Fruit fly (Drosophila melanogaster) whole organism, embryonic: ENCODE measurements around the gene CG16717.

Experiments
- Abd-B ChIP-seq: fragments of 200-800 bp; sonication (Bioruptor generic); optimal IDR thresholded peaks from 2 replicates; lab custom pipeline; 2018; ENCODE audit warnings: missing biosample characterization, mild to moderate bottlenecking, missing genetic modification characterization, moderate library complexity
- Ada2b ChIP-seq: fragments of 200-800 bp; sonication (Bioruptor generic); IDR thresholded peaks from 2 replicates; pipeline ENCODE4 v1.3.6; 2022; ENCODE audit warnings: missing biosample characterization, missing genetic modification characterization
- Atf-2 ChIP-seq: fragments of 200-800 bp; sonication (Bioruptor generic); optimal IDR thresholded peaks from 2 replicates; lab custom pipeline; 2016; ENCODE audit warnings: missing biosample characterization, missing genetic modification characterization
- Blimp-1 ChIP-seq: fragments of 200-800 bp; sonication (Bioruptor generic); optimal IDR thresholded peaks from 3 replicates; lab custom pipeline; 2018; ENCODE audit warnings: missing biosample characterization, missing genetic modification characterization, mild to moderate bottlenecking, moderate library complexity, missing genetic modification reagents
- CG10147 ChIP-seq: fragments of 200-800 bp; sonication (Bioruptor generic); optimal IDR thresholded peaks from 2 replicates; lab custom pipeline; 2019; ENCODE audit warnings: missing biosample characterization, mild to moderate bottlenecking, missing genetic modification characterization, moderate library complexity
- CG1024 ChIP-seq: fragments of 200-800 bp; sonication (Bioruptor generic); IDR thresholded peaks from 2 replicates; pipeline ENCODE4 v1.3.6; 2022; ENCODE audit warnings: missing biosample characterization, missing genetic modification characterization
- CG10321 ChIP-seq: fragments of 200-800 bp; sonication (Bioruptor generic); IDR thresholded peaks from 2 replicates; pipeline ENCODE4 v1.3.6; 2022; ENCODE audit warnings: missing biosample characterization, missing genetic modification characterization
- CG10543 ChIP-seq: fragments of 200-800 bp; sonication (Bioruptor generic); optimal IDR thresholded peaks from 3 replicates; lab custom pipeline; 2017; ENCODE audit warnings: missing biosample characterization, mild to moderate bottlenecking, missing genetic modification characterization, moderate library complexity
- CG11093 ChIP-seq: fragments of 200-800 bp; sonication (Bioruptor generic); IDR thresholded peaks from 3 replicates; pipeline ENCODE4 v1.3.6; 2022; ENCODE audit warnings: missing biosample characterization, missing genetic modification characterization
- CG11504 ChIP-seq: fragments of 200-800 bp; sonication (Bioruptor generic); optimal IDR thresholded peaks from 3 replicates; lab custom pipeline; 2019; ENCODE audit warnings: missing biosample characterization, mild to moderate bottlenecking, missing genetic modification characterization, moderate library complexity
- CG11695 ChIP-seq: fragments of 200-800 bp; sonication (Bioruptor generic); IDR thresholded peaks from 3 replicates; pipeline ENCODE4 v1.3.6; 2022; ENCODE audit warnings: missing biosample characterization, missing genetic modification characterization
- CG12104 ChIP-seq: fragments of 200-800 bp; sonication (Bioruptor generic); optimal IDR thresholded peaks from 3 replicates; lab custom pipeline; 2016; ENCODE audit warnings: missing biosample characterization, missing genetic modification characterization
- CG12219 ChIP-seq: fragments of 200-800 bp; sonication (Bioruptor generic); optimal IDR thresholded peaks from 3 replicates; lab custom pipeline; 2018; ENCODE audit warnings: missing biosample characterization, mild to moderate bottlenecking, missing genetic modification characterization
- CG12769 ChIP-seq: fragments of 200-800 bp; sonication (Bioruptor generic); optimal IDR thresholded peaks from 2 replicates; lab custom pipeline; 2019; ENCODE audit warnings: missing biosample characterization, mild to moderate bottlenecking, missing genetic modification characterization, moderate library complexity
- CG13296 ChIP-seq: fragments of 200-800 bp; sonication (Bioruptor generic); optimal IDR thresholded peaks from 3 replicates; lab custom pipeline; 2018; ENCODE audit warnings: missing biosample characterization, mild to moderate bottlenecking, missing genetic modification characterization
- CG17361 ChIP-seq: fragments of 200-800 bp; sonication (Bioruptor generic); IDR thresholded peaks from 3 replicates; pipeline ENCODE4 v1.3.6; 2022; ENCODE audit warnings: missing biosample characterization, missing genetic modification characterization
- CG17385 ChIP-seq: fragments of 200-800 bp; sonication (Bioruptor generic); optimal IDR thresholded peaks from 3 replicates; lab custom pipeline; 2018; ENCODE audit warnings: missing biosample characterization, mild to moderate bottlenecking, missing genetic modification characterization
- CG18011 ChIP-seq: fragments of 200-800 bp; sonication (Bioruptor generic); optimal IDR thresholded peaks from 2 replicates; lab custom pipeline; 2017; ENCODE audit warnings: missing biosample characterization, missing genetic modification characterization, mild to moderate bottlenecking, moderate library complexity, missing genotype
- CG31224 ChIP-seq: fragments of 200-800 bp; sonication (Bioruptor generic); IDR thresholded peaks from 2 replicates; pipeline ENCODE4 v1.3.6; 2022; ENCODE audit warnings: missing biosample characterization, missing genetic modification characterization
- CG33213 ChIP-seq: fragments of 200-800 bp; sonication (Bioruptor generic); optimal IDR thresholded peaks from 3 replicates; lab custom pipeline; 2016; ENCODE audit warnings: missing biosample characterization, missing genetic modification characterization
- CG3726 ChIP-seq: fragments of 200-800 bp; sonication (Bioruptor generic); IDR thresholded peaks from 3 replicates; pipeline ENCODE4, ENCODE4 v1.3.6; 2022; ENCODE audit warnings: missing biosample characterization, missing genetic modification characterization
- CG4617 ChIP-seq: fragments of 200-800 bp; sonication (Bioruptor generic); optimal IDR thresholded peaks from 3 replicates; lab custom pipeline; 2016; ENCODE audit warnings: missing biosample characterization, missing genetic modification characterization, borderline replicate concordance
- CG4820 ChIP-seq: fragments of 200-800 bp; sonication (Bioruptor generic); optimal IDR thresholded peaks from 3 replicates; lab custom pipeline; 2016; ENCODE audit warnings: missing biosample characterization, missing genetic modification characterization
- CG6254 ChIP-seq: fragments of 200-800 bp; sonication (Bioruptor generic); optimal IDR thresholded peaks from 3 replicates; lab custom pipeline; 2017; ENCODE audit warnings: mild to moderate bottlenecking, missing biosample characterization, missing genetic modification reagents, missing genetic modification characterization
- CG6813 ChIP-seq: fragments of 200-800 bp; sonication (Bioruptor generic); optimal IDR thresholded peaks from 2 replicates; lab custom pipeline; 2017; ENCODE audit warnings: missing biosample characterization, missing genetic modification characterization, mild to moderate bottlenecking, moderate library complexity, missing genetic modification reagents
- CG7745 ChIP-seq: fragments of 200-800 bp; sonication (Bioruptor generic); optimal IDR thresholded peaks from 2 replicates; lab custom pipeline; 2018; ENCODE audit warnings: missing biosample characterization, mild to moderate bottlenecking, missing genetic modification characterization, moderate library complexity
- CG7839 ChIP-seq: fragments of 200-800 bp; sonication (Bioruptor generic); optimal IDR thresholded peaks from 3 replicates; lab custom pipeline; 2018; ENCODE audit warnings: missing biosample characterization, mild to moderate bottlenecking, missing genetic modification characterization, moderate library complexity
- CG7928 ChIP-seq: fragments of 200-800 bp; sonication (Bioruptor generic); optimal IDR thresholded peaks from 2 replicates; lab custom pipeline; 2017; ENCODE audit warnings: missing biosample characterization, mild to moderate bottlenecking, missing genetic modification characterization
- CHES-1-like ChIP-seq: fragments of 200-800 bp; sonication (Bioruptor generic); optimal IDR thresholded peaks from 2 replicates; lab custom pipeline; 2016; ENCODE audit warnings: missing biosample characterization, missing genetic modification characterization
- Chrac-16 ChIP-seq: fragments of 200-800 bp; sonication (Bioruptor generic); optimal IDR thresholded peaks from 3 replicates; lab custom pipeline; 2016; ENCODE audit warnings: missing biosample characterization, missing genetic modification characterization
- Dip3 ChIP-seq: fragments of 200-800 bp; sonication (Bioruptor generic); optimal IDR thresholded peaks from 3 replicates; lab custom pipeline; 2016; ENCODE audit warnings: missing biosample characterization, missing genetic modification characterization
- Dll ChIP-seq: fragments of 200-800 bp; sonication (Bioruptor generic); IDR thresholded peaks from 4 replicates; pipeline ENCODE4 v1.3.6; 2022; ENCODE audit warnings: missing biosample characterization, missing genetic modification characterization; ENCODE audit not compliant: partially characterized antibody
- Poxn ChIP-seq: fragments of 200-800 bp; sonication (Bioruptor generic); IDR thresholded peaks from 2 replicates; pipeline ENCODE4 v1.3.6; 2022; ENCODE audit warnings: missing biosample characterization, missing genetic modification characterization
- Side ChIP-seq: fragments of 200-800 bp; sonication (Bioruptor generic); optimal IDR thresholded peaks from 2 replicates; lab custom pipeline; 2016; ENCODE audit warnings: missing biosample characterization, missing genetic modification characterization
- Sry-δ ChIP-seq: fragments of 200-800 bp; sonication (Bioruptor generic); optimal IDR thresholded peaks from 2 replicates; lab custom pipeline; 2016; ENCODE audit warnings: missing biosample characterization, missing genetic modification characterization
- Xrp1 ChIP-seq: fragments of 200-800 bp; sonication (Bioruptor generic); IDR thresholded peaks from 2 replicates; pipeline ENCODE4 v1.3.6; 2022; ENCODE audit warnings: missing biosample characterization, missing genetic modification characterization
- chif ChIP-seq, 2 experiments: fragments of 200-800 bp; sonication (Bioruptor generic); optimal IDR thresholded peaks; 3 replicates each; lab custom pipeline; 2016; ENCODE audit warnings: missing biosample characterization in 2 of 2, missing genetic modification characterization in 2 of 2
- dan ChIP-seq: fragments of 200-800 bp; sonication (Bioruptor generic); IDR thresholded peaks from 2 replicates; pipeline ENCODE4 v1.3.6; 2022; ENCODE audit warnings: missing biosample characterization, missing genetic modification characterization
- grn ChIP-seq: fragments of 200-800 bp; sonication (Bioruptor generic); optimal IDR thresholded peaks from 3 replicates; lab custom pipeline; 2017; ENCODE audit warnings: missing biosample characterization, missing genetic modification characterization
- gro ChIP-seq: fragments of 200-800 bp; sonication (Bioruptor generic); optimal IDR thresholded peaks from 2 replicates; lab custom pipeline; 2016; ENCODE audit warnings: missing biosample characterization, missing genetic modification characterization
- jigr1 ChIP-seq: fragments of 200-800 bp; sonication (Bioruptor generic); IDR thresholded peaks from 3 replicates; pipeline ENCODE4 v1.3.6; 2022; ENCODE audit warnings: missing biosample characterization, missing genetic modification characterization
- kah ChIP-seq: fragments of 200-800 bp; sonication (Bioruptor generic); optimal IDR thresholded peaks from 2 replicates; lab custom pipeline; 2018; ENCODE audit warnings: missing biosample characterization, mild to moderate bottlenecking, missing genetic modification characterization
- klu ChIP-seq: fragments of 200-800 bp; sonication (Bioruptor generic); IDR thresholded peaks from 2 replicates; pipeline ENCODE4 v1.3.6; 2022; ENCODE audit warnings: missing biosample characterization, missing genetic modification characterization
- knrl ChIP-seq: fragments of 200-800 bp; sonication (Bioruptor generic); IDR thresholded peaks from 3 replicates; pipeline ENCODE4 v1.3.6; 2022; ENCODE audit warnings: missing biosample characterization, missing genetic modification characterization; ENCODE audit not compliant: partially characterized antibody
- maf-S ChIP-seq: fragments of 200-800 bp; sonication (Bioruptor generic); optimal IDR thresholded peaks from 2 replicates; lab custom pipeline; 2016; ENCODE audit warnings: missing biosample characterization, missing genetic modification characterization
- odd ChIP-seq: fragments of 200-800 bp; sonication (Bioruptor generic); optimal IDR thresholded peaks from 2 replicates; lab custom pipeline; 2017; ENCODE audit warnings: missing biosample characterization, mild to moderate bottlenecking, missing genetic modification characterization
- otp ChIP-seq: fragments of 200-800 bp; sonication (Bioruptor generic); IDR thresholded peaks from 3 replicates; pipeline ENCODE4, ENCODE4 v1.3.6; 2022; ENCODE audit warnings: missing biosample characterization, missing genetic modification characterization
- pzg ChIP-seq: fragments of 200-800 bp; sonication (Bioruptor generic); optimal IDR thresholded peaks from 3 replicates; lab custom pipeline; 2018; ENCODE audit warnings: missing biosample characterization, mild to moderate bottlenecking, missing genetic modification characterization, moderate library complexity
- repo ChIP-seq: fragments of 200-800 bp; sonication (Bioruptor generic); optimal IDR thresholded peaks from 2 replicates; lab custom pipeline; 2016; ENCODE audit warnings: missing biosample characterization, missing genetic modification characterization
- sr ChIP-seq: fragments of 200-800 bp; sonication (Bioruptor generic); IDR thresholded peaks from 3 replicates; pipeline ENCODE4 v1.3.6; 2022; ENCODE audit warnings: missing biosample characterization, missing genetic modification characterization
- sug ChIP-seq: fragments of 200-800 bp; optimal IDR thresholded peaks from 2 replicates; lab custom pipeline; 2019; ENCODE audit warnings: missing biosample characterization, mild to moderate bottlenecking, missing genetic modification characterization, moderate library complexity
- wek ChIP-seq: fragments of 200-800 bp; sonication (Bioruptor generic); optimal IDR thresholded peaks from 3 replicates; lab custom pipeline; 2018; ENCODE audit warnings: missing biosample characterization, mild to moderate bottlenecking, missing genetic modification characterization, moderate library complexity

CG16717 gene

dm6 chr3L:9691476-9691826 is 12.4 kb downstream of the CG16717 start (continued):
- TF ChIP-seq CG17385 (GFP tag; lab: Kevin White, UChicago) (no peak), otp (GFP tag; lab: Robert Waterston, UW) (no peak), maf-S (GFP tag; lab: Kevin White, UChicago) (no peak), Poxn (GFP tag; lab: Robert Waterston, UW) (no peak), Abd-B (GFP tag; lab: Kevin White, UChicago) (no peak), CG4820 (GFP tag; lab: Kevin White, UChicago) (no peak), kah (no peak), CG4617 (GFP tag; lab: Kevin White, UChicago) (no peak), CG11504 (tag; lab: Kevin White, UChicago) (no peak), chif (GFP tag; optimal IDR thresholded peaks at IDR 0.05; lab: Kevin White, UChicago) (no peak), klu (no peak), CG1024 (GFP tag; lab: Robert Waterston, UW) (no peak), CG10321 (GFP tag; lab: Robert Waterston, UW) (no peak), CG10147 (GFP tag; lab: Kevin White, UChicago) (no peak), gro (peak; percentile 60), CG10543 (GFP tag; lab: Kevin White, UChicago) (peak; percentile 51), CG7745 (tag; lab: Kevin White, UChicago) (no peak), sug (tag; lab: Kevin White, UChicago) (peak; percentile 95), repo (GFP tag; lab: Kevin White, UChicago) (no peak), CG3726 (GFP tag; lab: Robert Waterston, UW) (no peak), Sry-δ (GFP tag; lab: Kevin White, UChicago) (no peak), Blimp-1 (GFP tag; lab: Kevin White, UChicago) (no peak), Ada2b (no peak), CHES-1-like (GFP tag; lab: Kevin White, UChicago) (no peak), CG11695 (GFP tag; lab: Robert Waterston, UW) (no peak), knrl (GFP tag; lab: Robert Waterston, UW) (no peak), sr (GFP tag; lab: Robert Waterston, UW) (no peak), pzg (GFP tag; lab: Kevin White, UChicago) (no peak), CG13296 (GFP tag; lab: Kevin White, UChicago) (no peak), Side (GFP tag; lab: Kevin White, UChicago) (no peak), jigr1 (no peak), Xrp1 (no peak), odd (GFP tag; lab: Kevin White, UChicago) (no peak), CG12104 (GFP tag; lab: Kevin White, UChicago) (no peak), Atf-2 (GFP tag; lab: Kevin White, UChicago) (no peak), CG11093 (GFP tag; lab: Robert Waterston, UW) (no peak), Chrac-16 (no peak), CG31224 (no peak), CG12219 (GFP tag; lab: Kevin White, UChicago) (no peak), Dll (GFP tag; lab: Robert Waterston, UW) (no peak), CG17361 (no peak), CG7839 (no peak), CG7928 (GFP tag; lab: Kevin White, UChicago) (no peak), Dip3 (GFP tag; lab: Kevin White, UChicago) (no peak), CG6813 (GFP tag; lab: Kevin White, UChicago) (no peak), CG12769 (tag; lab: Kevin White, UChicago) (no peak), wek (GFP tag; lab: Kevin White, UChicago) (no peak), grn (peak; percentile 85), CG18011 (GFP tag; lab: Kevin White, UChicago) (peak; percentile 96), CG33213 (GFP tag; lab: Kevin White, UChicago) (no peak), dan (no peak), CG6254 (GFP tag; lab: Kevin White, UChicago) (no peak)
